Worm (Caenorhabditis elegans) whole organism, L1 larva: ENCODE measurements around the gene scd-1.

Experiments used
- ceh-82 ChIP-seq, 3 experiments: fragments of 150-350 bp in 1 of 3; sonication (generic microtip) in 2 of 3; optimal IDR thresholded peaks; 2 replicates each; lab custom pipeline; 2014 to 2017; ENCODE audit warnings: missing biosample characterization in 3 of 3, missing genetic modification characterization in 3 of 3
- fos-1 ChIP-seq: fragments of 150-350 bp; optimal IDR thresholded peaks from 2 replicates; lab custom pipeline; 2014; ENCODE audit warnings: missing biosample characterization, missing genetic modification characterization
- lin-13 ChIP-seq: fragments of 150-350 bp; optimal IDR thresholded peaks from 2 replicates; lab custom pipeline; 2014; ENCODE audit warnings: missing biosample characterization, missing genetic modification reagents, missing genetic modification characterization
- skn-1 ChIP-seq: fragments of 150-350 bp; optimal IDR thresholded peaks from 2 replicates; lab custom pipeline; 2014; ENCODE audit warnings: missing biosample characterization, missing genetic modification characterization
- unc-130 ChIP-seq: fragments of 150-350 bp; optimal IDR thresholded peaks from 2 replicates; lab custom pipeline; 2017; ENCODE audit warnings: missing biosample characterization, missing genetic modification characterization, inconsistent platforms

DNA sequence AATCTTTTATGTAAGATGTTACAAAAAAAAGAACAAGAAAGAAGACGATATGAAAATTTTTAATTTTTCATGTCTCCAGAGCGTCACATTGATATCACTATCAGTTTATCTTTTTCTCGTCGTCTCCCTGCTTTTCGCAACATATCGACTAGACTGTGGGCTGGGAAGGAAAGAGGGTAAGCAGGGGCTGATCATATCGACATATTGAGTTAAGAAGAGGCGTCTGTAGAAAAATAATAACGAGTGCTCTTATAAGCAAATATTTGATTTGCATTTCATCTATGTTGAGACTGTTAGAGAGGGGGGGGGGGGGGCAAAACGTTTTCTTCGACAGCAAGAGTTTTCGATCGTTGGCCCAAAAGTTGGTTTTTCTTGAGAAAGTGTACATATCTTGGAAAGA, 6.6 kb downstream of the scd-1 start:
- TF ChIP-seq skn-1 (tag; lab: Kevin White, UChicago) (no peak), lin-13 (GFP tag; lab: Kevin White, UChicago) (no peak), fos-1 (tag; lab: Kevin White, UChicago) (no peak), ceh-82 (tag; optimal IDR thresholded peaks at IDR 0.05; lab: Kevin White, UChicago) (no peak), unc-130 (no peak)
